Fruit fly (Drosophila melanogaster) S2 (cell line): Measurements from ENCODE around the gene fz2.

Experiments
- CG8478 ChIP-seq: fragments of >200 bp; optimal IDR thresholded peaks from 2 replicates; lab custom pipeline; 2018
- CTCF ChIP-seq, 2 experiments: fragments of >200 bp; optimal IDR thresholded peaks; 2 replicates each; lab custom pipeline; 2018

DNA sequence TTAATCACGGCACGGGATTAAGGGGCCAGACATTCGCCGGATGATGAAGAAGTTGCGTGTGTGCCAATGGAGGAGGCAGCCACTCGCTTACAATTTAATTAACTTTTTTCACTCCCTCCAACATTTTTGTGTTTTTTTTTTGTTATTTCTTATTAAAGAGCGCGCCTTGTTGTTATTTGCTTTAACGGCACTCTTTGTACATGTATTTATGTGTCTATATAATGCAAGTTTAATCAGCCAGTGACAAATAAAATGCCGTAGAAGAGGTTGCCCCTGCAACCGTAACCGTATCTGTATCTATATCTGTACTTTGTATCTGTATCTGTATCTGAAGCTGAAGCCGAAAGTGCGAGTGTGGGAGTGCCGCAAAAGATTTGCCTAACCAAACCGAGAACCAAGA lies 73.9 kb downstream of the fz2 start:
- TF ChIP-seq CG8478 (lab: Kevin White, UChicago) (no peak), CTCF (optimal IDR thresholded peaks at IDR 0.05; lab: Kevin White, UChicago) (no peak)
